Worm (Caenorhabditis elegans): ENCODE data around the gene T26H5.11.

The T26H5.11 gene

ce11 chrV:15465032-15465727 lies 21.1 kb upstream of the T26H5.11 start, which contains the start of gene pqn-71 (continued):
- TF ChIP-seq ceh-18 (tag; optimal IDR thresholded peaks at IDR 0.05) (peak; percentile 72), rnt-1 (tag; optimal IDR thresholded peaks at IDR 0.05) (peak; percentile 81), hlh-13 (GFP tag; optimal IDR thresholded peaks at IDR 0.05) (peak; percentile 67), sox-4 (tag; optimal IDR thresholded peaks at IDR 0.05) (peak; percentile 77), unc-86 (tag; optimal IDR thresholded peaks at IDR 0.05) (peak; percentile 83), Y22D7AL.16 (tag; optimal IDR thresholded peaks at IDR 0.05) (peak; percentile 86), ttx-3 (tag; optimal IDR thresholded peaks at IDR 0.05) (peak; percentile 84), nhr-232 (tag; optimal IDR thresholded peaks at IDR 0.05) (peak; percentile 79), fax-1 (tag; optimal IDR thresholded peaks at IDR 0.05) (peak; percentile 80), ceh-6 (GFP tag; optimal IDR thresholded peaks at IDR 0.05) (peak; percentile 79), hlh-30 (tag; optimal IDR thresholded peaks at IDR 0.05; ENCODE audit: insufficient read depth) (peak; percentile 47), lim-6 (tag; optimal IDR thresholded peaks at IDR 0.05) (peak; percentile 72), gmeb-2 (tag; optimal IDR thresholded peaks at IDR 0.05) (peak; percentile 86), ceh-24 (tag; optimal IDR thresholded peaks at IDR 0.05) (peak; percentile 66), madf-2 (tag; optimal IDR thresholded peaks at IDR 0.05) (peak; percentile 90), pqm-1 (tag; optimal IDR thresholded peaks at IDR 0.05) (peak; percentile 87), ama-1 (optimal IDR thresholded peaks at IDR 0.05) (no peak), dmd-4 (tag; optimal IDR thresholded peaks at IDR 0.05; ENCODE audit: borderline replicate concordance) (peak; percentile 93)

ce11 chrV:15464402-15464801 lies 20.3 kb upstream of the T26H5.11 start, which contains the start of gene rocf-1:
Gene rocf-1, minus strand, starts transcription at chrV:15464502.
- TF ChIP-seq ahr-1 (tag; optimal IDR thresholded peaks at IDR 0.05) (no peak), ama-1 (optimal IDR thresholded peaks at IDR 0.05) (no peak), pros-1 (tag; optimal IDR thresholded peaks at IDR 0.05) (no peak), ceh-24 (tag; optimal IDR thresholded peaks at IDR 0.05) (no peak), ceh-30 (tag; optimal IDR thresholded peaks at IDR 0.05) (no peak), npax-4 (tag; optimal IDR thresholded peaks at IDR 0.05) (no peak), nhr-11 (tag; optimal IDR thresholded peaks at IDR 0.05) (no peak), ceh-31 (tag; optimal IDR thresholded peaks at IDR 0.05) (no peak), gmeb-2 (tag; optimal IDR thresholded peaks at IDR 0.05) (no peak), T23F11.4 (GFP tag; optimal IDR thresholded peaks at IDR 0.05) (no peak), F13H6.1 (tag; optimal IDR thresholded peaks at IDR 0.05) (no peak), ceh-6 (GFP tag; optimal IDR thresholded peaks at IDR 0.05) (no peak), sox-2 (GFP tag; IDR thresholded peaks at IDR 0.05) (no peak), eyg-1 (tag; optimal IDR thresholded peaks at IDR 0.05) (no peak), pha-4 (tag; optimal IDR thresholded peaks at IDR 0.05) (no peak)

- TF ChIP-seq fkh-6 (tag; optimal IDR thresholded peaks at IDR 0.05) (no peak), ceh-14 (tag; optimal IDR thresholded peaks at IDR 0.05) (no peak), pha-2 (tag; optimal IDR thresholded peaks at IDR 0.05) (no peak)
Measured at ce11 chrV:15459088-15459487, 15.0 kb upstream of the T26H5.11 start, which contains the start of gene str-71. Gene str-71, minus strand, starts transcription at chrV:15459188.

- TF ChIP-seq ceh-24 (tag; optimal IDR thresholded peaks at IDR 0.05): no peak
- TF ChIP-seq C08G9.2 (tag; optimal IDR thresholded peaks at IDR 0.05): no peak
- TF ChIP-seq eyg-1 (tag; optimal IDR thresholded peaks at IDR 0.05): no peak
- no peak for TF ChIP-seq fkh-10 (GFP tag; optimal IDR thresholded peaks at IDR 0.05)
- TF ChIP-seq ceh-31 (tag; optimal IDR thresholded peaks at IDR 0.05): no peak
- TF ChIP-seq hlh-30 (tag; optimal IDR thresholded peaks at IDR 0.05; ENCODE audit: insufficient read depth): no peak
- no peak for TF ChIP-seq sdc-2 (tag; optimal IDR thresholded peaks at IDR 0.05)
- no peak for TF ChIP-seq hlh-8 (tag; optimal IDR thresholded peaks at IDR 0.05)
- no peak for TF ChIP-seq lin-11 (tag; optimal IDR thresholded peaks at IDR 0.05)
- TF ChIP-seq ceh-48 (tag; optimal IDR thresholded peaks at IDR 0.05): no peak
- TF ChIP-seq ceh-14 (tag; optimal IDR thresholded peaks at IDR 0.05): no peak
- no peak for TF ChIP-seq hlh-6 (tag; optimal IDR thresholded peaks at IDR 0.05)
- TF ChIP-seq madf-2 (tag; optimal IDR thresholded peaks at IDR 0.05): no peak
- TF ChIP-seq tbx-7 (tag; optimal IDR thresholded peaks at IDR 0.05): no peak
Measured at ce11 chrV:15454322-15454721, 10.2 kb upstream of the T26H5.11 start.
